Fruit fly (Drosophila melanogaster) whole organism, embryonic: Measurements from ENCODE around the gene lectin-33A.

Experiments
- Aef1 ChIP-seq: fragments of 200-800 bp; sonication (Bioruptor generic); IDR thresholded peaks from 3 replicates; pipeline ENCODE4 v1.3.6; 2022; ENCODE audit warnings: missing biosample characterization, missing genetic modification characterization
- C15 ChIP-seq: fragments of 200-800 bp; sonication (Bioruptor generic); IDR thresholded peaks from 3 replicates; pipeline ENCODE4 v1.3.6; 2022; ENCODE audit warnings: missing biosample characterization, missing genetic modification characterization
- CG1024 ChIP-seq: fragments of 200-800 bp; sonication (Bioruptor generic); IDR thresholded peaks from 2 replicates; pipeline ENCODE4 v1.3.6; 2022; ENCODE audit warnings: missing biosample characterization, missing genetic modification characterization
- CG12769 ChIP-seq: fragments of 200-800 bp; sonication (Bioruptor generic); optimal IDR thresholded peaks from 2 replicates; lab custom pipeline; 2019; ENCODE audit warnings: missing biosample characterization, mild to moderate bottlenecking, missing genetic modification characterization, moderate library complexity
- CG13424 ChIP-seq: fragments of 200-800 bp; sonication (Bioruptor generic); optimal IDR thresholded peaks from 2 replicates; lab custom pipeline; 2019; ENCODE audit warnings: missing biosample characterization, mild to moderate bottlenecking, missing genetic modification characterization, moderate library complexity
- CG14050 ChIP-seq: fragments of 200-800 bp; sonication (Bioruptor generic); IDR thresholded peaks from 3 replicates; pipeline ENCODE4 v1.3.6; 2022; ENCODE audit warnings: missing biosample characterization, missing genetic modification characterization
- CG1529 ChIP-seq: fragments of 200-800 bp; sonication (Bioruptor generic); optimal IDR thresholded peaks from 3 replicates; lab custom pipeline; 2018; ENCODE audit warnings: missing biosample characterization, missing genetic modification characterization
- CG15514 ChIP-seq: fragments of 200-800 bp; sonication (Bioruptor generic); optimal IDR thresholded peaks from 3 replicates; lab custom pipeline; 2017; ENCODE audit warnings: missing biosample characterization, missing genetic modification characterization, mild to moderate bottlenecking, moderate library complexity, missing genetic modification reagents
- CG17186 ChIP-seq: fragments of 200-800 bp; sonication (Bioruptor generic); optimal IDR thresholded peaks from 3 replicates; lab custom pipeline; 2017; ENCODE audit warnings: missing biosample characterization, missing genetic modification reagents, missing genetic modification characterization
- CG18011 ChIP-seq: fragments of 200-800 bp; sonication (Bioruptor generic); optimal IDR thresholded peaks from 2 replicates; lab custom pipeline; 2017; ENCODE audit warnings: missing biosample characterization, missing genetic modification characterization, mild to moderate bottlenecking, moderate library complexity, missing genotype
- CG18764 ChIP-seq: fragments of 200-800 bp; sonication (Bioruptor generic); optimal IDR thresholded peaks from 3 replicates; lab custom pipeline; 2016; ENCODE audit warnings: missing biosample characterization, missing genetic modification characterization
- CG2678 ChIP-seq: fragments of 200-800 bp; sonication (Bioruptor generic); optimal IDR thresholded peaks from 3 replicates; lab custom pipeline; 2019; ENCODE audit warnings: missing biosample characterization, mild to moderate bottlenecking, missing genetic modification characterization, moderate library complexity
- CG3847 ChIP-seq: fragments of 200-800 bp; sonication (Bioruptor generic); IDR thresholded peaks from 2 replicates; pipeline ENCODE4 v1.3.6; 2022; ENCODE audit warnings: missing biosample characterization, missing genetic modification characterization
- CG42726 ChIP-seq: fragments of 200-800 bp; sonication (Bioruptor generic); IDR thresholded peaks from 2 replicates; pipeline ENCODE4 v1.3.6; 2022; ENCODE audit warnings: missing biosample characterization, missing genetic modification characterization; ENCODE audit not compliant: partially characterized antibody
- CG6683 ChIP-seq: fragments of 200-800 bp; sonication (Bioruptor generic); optimal IDR thresholded peaks from 2 replicates; lab custom pipeline; 2017; ENCODE audit warnings: missing biosample characterization, mild to moderate bottlenecking, missing genetic modification characterization, missing genetic modification reagents
- CG7271 ChIP-seq: fragments of 200-800 bp; sonication (Bioruptor generic); optimal IDR thresholded peaks from 2 replicates; lab custom pipeline; 2018; ENCODE audit warnings: missing biosample characterization, mild to moderate bottlenecking, missing genetic modification characterization, moderate library complexity
- CG7987 ChIP-seq: fragments of 200-800 bp; sonication (Bioruptor generic); optimal IDR thresholded peaks from 2 replicates; lab custom pipeline; 2018; ENCODE audit warnings: missing biosample characterization, mild to moderate bottlenecking, missing genetic modification characterization, moderate library complexity
- CG8765 ChIP-seq: fragments of 200-800 bp; sonication (Bioruptor generic); IDR thresholded peaks from 2 replicates; pipeline ENCODE4 v1.3.6; 2022; ENCODE audit warnings: missing biosample characterization, missing genetic modification characterization
- CrebB ChIP-seq: fragments of 200-800 bp; sonication (Bioruptor generic); optimal IDR thresholded peaks from 3 replicates; lab custom pipeline; 2018; ENCODE audit warnings: missing biosample characterization, mild to moderate bottlenecking, missing genetic modification characterization
- Doc3 ChIP-seq: fragments of 200-800 bp; sonication (Bioruptor generic); IDR thresholded peaks from 3 replicates; pipeline ENCODE4 v1.3.6; 2022; ENCODE audit warnings: missing biosample characterization, missing genetic modification characterization; ENCODE audit not compliant: partially characterized antibody
- Fer1 ChIP-seq: fragments of 200-800 bp; sonication (Bioruptor generic); optimal IDR thresholded peaks from 2 replicates; lab custom pipeline; 2017; ENCODE audit warnings: missing biosample characterization, mild to moderate bottlenecking, missing genetic modification characterization
- Hr3 ChIP-seq: fragments of 200-800 bp; sonication (Bioruptor generic); optimal IDR thresholded peaks from 3 replicates; lab custom pipeline; 2016; ENCODE audit warnings: missing biosample characterization, missing genetic modification characterization
- Hr78 ChIP-seq, 2 experiments: fragments of 200-800 bp in 1 of 2; fragments of >200 bp in 1 of 2; sonication (Bioruptor generic) in 1 of 2; optimal IDR thresholded peaks; 2 replicates each; lab custom pipeline; 2017 to 2019; ENCODE audit warnings: missing biosample characterization in 2 of 2, missing genetic modification characterization in 2 of 2, mild to moderate bottlenecking in 1 of 2, moderate library complexity in 1 of 2
- Meics ChIP-seq: fragments of 200-800 bp; sonication (Bioruptor generic); optimal IDR thresholded peaks from 2 replicates; lab custom pipeline; 2017; ENCODE audit warnings: missing biosample characterization, mild to moderate bottlenecking, missing genetic modification characterization
- Myb ChIP-seq: fragments of 200-800 bp; sonication (Bioruptor generic); optimal IDR thresholded peaks from 2 replicates; lab custom pipeline; 2016; ENCODE audit warnings: missing biosample characterization, missing genetic modification characterization
- Neu2 ChIP-seq: fragments of 200-800 bp; sonication (Bioruptor generic); optimal IDR thresholded peaks from 3 replicates; lab custom pipeline; 2016; ENCODE audit warnings: missing biosample characterization, missing genetic modification characterization, borderline replicate concordance
- NfI ChIP-seq: fragments of 200-800 bp; sonication (Bioruptor generic); optimal IDR thresholded peaks from 3 replicates; lab custom pipeline; 2018; ENCODE audit warnings: missing biosample characterization, mild to moderate bottlenecking, missing genetic modification characterization, moderate library complexity
- PHDP ChIP-seq: fragments of 200-800 bp; sonication (Bioruptor generic); optimal IDR thresholded peaks from 3 replicates; lab custom pipeline; 2018; ENCODE audit warnings: missing biosample characterization, mild to moderate bottlenecking, missing genetic modification characterization, moderate library complexity
- Side ChIP-seq: fragments of 200-800 bp; sonication (Bioruptor generic); optimal IDR thresholded peaks from 2 replicates; lab custom pipeline; 2016; ENCODE audit warnings: missing biosample characterization, missing genetic modification characterization
- YL-1 ChIP-seq: fragments of 200-800 bp; sonication (Bioruptor generic); optimal IDR thresholded peaks from 3 replicates; lab custom pipeline; 2017; ENCODE audit warnings: missing biosample characterization, mild to moderate bottlenecking, missing genetic modification characterization
- chif ChIP-seq, 2 experiments: fragments of 200-800 bp; sonication (Bioruptor generic); optimal IDR thresholded peaks; 3 replicates each; lab custom pipeline; 2016; ENCODE audit warnings: missing biosample characterization in 2 of 2, missing genetic modification characterization in 2 of 2
- dan ChIP-seq: fragments of 200-800 bp; sonication (Bioruptor generic); IDR thresholded peaks from 2 replicates; pipeline ENCODE4 v1.3.6; 2022; ENCODE audit warnings: missing biosample characterization, missing genetic modification characterization
- eyg ChIP-seq: fragments of 200-800 bp; sonication (Bioruptor generic); optimal IDR thresholded peaks from 3 replicates; lab custom pipeline; 2016; ENCODE audit warnings: missing biosample characterization, missing genetic modification characterization
- fd96Cb ChIP-seq: fragments of 200-800 bp; sonication (Bioruptor generic); optimal IDR thresholded peaks from 2 replicates; lab custom pipeline; 2018; ENCODE audit warnings: missing biosample characterization, mild to moderate bottlenecking, missing genetic modification characterization, moderate library complexity
- hkb ChIP-seq, 2 experiments: fragments of 200-800 bp in 1 of 2; fragments of >200 bp in 1 of 2; sonication (Bioruptor generic) in 1 of 2; IDR thresholded peaks in 1 of 2; optimal IDR thresholded peaks in 1 of 2; 2 replicates each; pipeline versions ENCODE4 v1.3.6 to Lab custom; 2017 to 2022; ENCODE audit warnings: missing biosample characterization in 1 of 2, missing genetic modification characterization in 1 of 2
- insv ChIP-seq, 2 experiments: fragments of 200-800 bp; sonication (Bioruptor generic); optimal IDR thresholded peaks; 3 replicates each; lab custom pipeline; 2016 to 2018; ENCODE audit warnings: missing biosample characterization in 2 of 2, missing genetic modification characterization in 2 of 2
- inv ChIP-seq: fragments of 200-800 bp; sonication (Bioruptor generic); IDR thresholded peaks from 2 replicates; pipeline ENCODE4 v1.3.6; 2022; ENCODE audit warnings: missing biosample characterization, missing genetic modification characterization; ENCODE audit not compliant: partially characterized antibody
- klu ChIP-seq: fragments of 200-800 bp; sonication (Bioruptor generic); IDR thresholded peaks from 2 replicates; pipeline ENCODE4 v1.3.6; 2022; ENCODE audit warnings: missing biosample characterization, missing genetic modification characterization
- luna ChIP-seq: fragments of 200-800 bp; sonication (Bioruptor generic); optimal IDR thresholded peaks from 2 replicates; lab custom pipeline; 2016; ENCODE audit warnings: missing biosample characterization, missing genetic modification characterization
- nau ChIP-seq: fragments of 200-800 bp; sonication (Bioruptor generic); optimal IDR thresholded peaks from 3 replicates; lab custom pipeline; 2017; ENCODE audit warnings: missing biosample characterization, mild to moderate bottlenecking, missing genetic modification characterization, missing genetic modification reagents
- nerfin-2 ChIP-seq: fragments of 200-800 bp; sonication (Bioruptor generic); IDR thresholded peaks from 2 replicates; pipeline ENCODE4 v1.3.6; 2022; ENCODE audit warnings: missing biosample characterization, missing genetic modification characterization; ENCODE audit not compliant: partially characterized antibody
- onecut ChIP-seq: fragments of 200-800 bp; sonication (Bioruptor generic); IDR thresholded peaks from 2 replicates; pipeline ENCODE4 v1.3.6; 2022; ENCODE audit warnings: missing biosample characterization, missing genetic modification characterization
- pb ChIP-seq: fragments of 200-800 bp; sonication (Bioruptor generic); optimal IDR thresholded peaks from 3 replicates; lab custom pipeline; 2016; ENCODE audit warnings: missing biosample characterization, missing genetic modification characterization
- phol ChIP-seq: fragments of 200-800 bp; sonication (Bioruptor generic); optimal IDR thresholded peaks from 3 replicates; lab custom pipeline; 2018; ENCODE audit warnings: missing biosample characterization, mild to moderate bottlenecking, missing genetic modification characterization, moderate library complexity
- prd ChIP-seq, 3 experiments: fragments of >200 bp in 2 of 3; fragments of 200-800 bp in 1 of 3; sonication (Bioruptor generic) in 1 of 3; optimal IDR thresholded peaks in 2 of 3; IDR thresholded peaks in 1 of 3; 2 replicates in 2 of 3; 3 replicates in 1 of 3; pipeline versions ENCODE4 v1.3.6 to Lab custom; 2017 to 2022; ENCODE audit warnings: missing biosample characterization in 1 of 3, missing genetic modification characterization in 1 of 3
- repo ChIP-seq: fragments of 200-800 bp; sonication (Bioruptor generic); optimal IDR thresholded peaks from 2 replicates; lab custom pipeline; 2016; ENCODE audit warnings: missing biosample characterization, missing genetic modification characterization
- toy ChIP-seq: fragments of 200-800 bp; sonication (Bioruptor generic); IDR thresholded peaks from 2 replicates; pipeline ENCODE4 v1.3.6; 2022; ENCODE audit warnings: missing biosample characterization, missing genetic modification characterization

Gene lectin-33A

DNA sequence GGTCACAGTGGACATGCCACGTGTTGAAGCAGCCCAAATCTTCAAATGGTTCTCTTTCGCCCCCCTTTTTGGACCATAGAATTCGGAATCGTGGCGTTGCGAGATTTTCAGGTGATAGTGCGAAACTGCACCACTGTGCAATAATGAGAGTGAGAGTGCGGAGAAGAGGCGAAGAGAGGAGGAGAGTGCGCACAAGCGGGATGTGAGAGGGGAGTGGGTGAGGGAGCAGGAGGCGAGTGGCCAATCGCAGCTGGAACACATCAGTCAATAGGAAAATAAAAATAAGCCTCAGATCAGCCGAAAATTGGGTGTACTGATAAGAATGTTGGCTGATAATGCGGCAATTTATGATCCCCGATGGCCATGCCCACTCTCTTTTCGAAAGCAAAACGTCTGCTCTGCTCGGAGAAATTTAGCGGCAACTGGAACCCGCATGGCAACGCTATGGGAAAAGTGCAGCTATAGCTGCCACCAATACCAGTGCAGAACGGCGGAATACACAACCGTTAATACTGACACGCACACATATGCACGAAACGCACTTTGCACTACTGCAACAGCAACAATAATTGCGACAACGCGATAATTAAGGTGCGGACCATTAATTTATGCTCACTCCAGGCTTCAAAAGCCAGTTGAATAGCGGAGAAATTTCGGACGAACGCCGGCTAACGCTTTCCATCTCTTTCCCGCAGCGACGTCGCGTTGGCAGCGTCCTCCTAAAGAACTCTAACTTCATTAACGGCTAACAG is 34.4 kb upstream of the lectin-33A start (continued):
- TF ChIP-seq CG2678 (tag; lab: Kevin White, UChicago) (no peak), hkb (optimal IDR thresholded peaks at IDR 0.05; lab: Kevin White, UChicago) (no peak), hkb (GFP tag; IDR thresholded peaks at IDR 0.05; lab: Robert Waterston, UW) (no peak), Fer1 (no peak), C15 (GFP tag; lab: Robert Waterston, UW) (no peak), klu (GFP tag; lab: Robert Waterston, UW) (no peak), onecut (GFP tag; lab: Robert Waterston, UW) (no peak), nerfin-2 (GFP tag; lab: Robert Waterston, UW) (0 out of 2 replicates have a peak, but pooled peaks have one; percentile 12), CG12769 (tag; lab: Kevin White, UChicago) (peak; percentile 8), CG1024 (GFP tag; lab: Robert Waterston, UW) (no peak), PHDP (tag; lab: Kevin White, UChicago) (no peak), Myb (no peak), CG18011 (GFP tag; lab: Kevin White, UChicago) (no peak), chif (GFP tag; optimal IDR thresholded peaks at IDR 0.05; lab: Kevin White, UChicago) (no peak), CG13424 (tag; lab: Kevin White, UChicago) (peak; percentile 1), CG15514 (peak; percentile 5), pb (GFP tag; lab: Kevin White, UChicago) (peak; percentile 27), toy (GFP tag; lab: Robert Waterston, UW) (no peak), NfI (GFP tag; lab: Kevin White, UChicago) (no peak), phol (no peak), dan (GFP tag; lab: Robert Waterston, UW) (no peak), luna (GFP tag; lab: Kevin White, UChicago) (no peak), Neu2 (GFP tag; lab: Kevin White, UChicago) (no peak), CG3847 (GFP tag; lab: Robert Waterston, UW) (no peak), Meics (no peak), prd (optimal IDR thresholded peaks at IDR 0.05; lab: Kevin White, UChicago) (no peak), prd (GFP tag; IDR thresholded peaks at IDR 0.05; lab: Robert Waterston, UW) (no peak; the same call in 2 of the 3 replicates), eyg (GFP tag; lab: Kevin White, UChicago) (peak; percentile 4), nau (GFP tag; lab: Kevin White, UChicago) (peak; percentile 40), CrebB (tag; lab: Kevin White, UChicago) (no peak), fd96Cb (no peak), CG7987 (GFP tag; lab: Kevin White, UChicago) (peak; percentile 65), CG42726 (GFP tag; lab: Robert Waterston, UW) (0 out of 2 replicates have a peak, but pooled peaks have one; percentile 40), CG18764 (GFP tag; lab: Kevin White, UChicago) (no peak), Aef1 (GFP tag; lab: Robert Waterston, UW) (no peak), insv (GFP tag; optimal IDR thresholded peaks at IDR 0.05; lab: Kevin White, UChicago) (no peak), CG8765 (GFP tag; lab: Robert Waterston, UW) (no peak), Hr78 (GFP tag; optimal IDR thresholded peaks at IDR 0.05; lab: Kevin White, UChicago) (peak in 1 of 2 experiments; percentile 89), Hr3 (GFP tag; lab: Kevin White, UChicago) (no peak), CG14050 (GFP tag; lab: Robert Waterston, UW) (no peak), CG7271 (tag; lab: Kevin White, UChicago) (no peak), CG6683 (GFP tag; lab: Kevin White, UChicago) (no peak), CG17186 (GFP tag; lab: Kevin White, UChicago) (peak; percentile 29), Side (peak; percentile 18), YL-1 (GFP tag; lab: Kevin White, UChicago) (peak; percentile 92), inv (GFP tag; lab: Robert Waterston, UW) (no peak), CG1529 (no peak), repo (GFP tag; lab: Kevin White, UChicago) (no peak), Doc3 (GFP tag; lab: Robert Waterston, UW) (no peak)
